Worm (Caenorhabditis elegans) whole organism, L4 larva: ENCODE measurements around the gene aqp-7.

Experiments
- D1046.2 ChIP-seq: fragments of 200-800 bp; sonication (Bioruptor generic); IDR thresholded peaks from 2 replicates; pipeline ENCODE4 v1.3.6; 2022; ENCODE audit warnings: missing genetic modification characterization, missing compliant biosample characterization
- F37D6.2 ChIP-seq: sonication (generic microtip); optimal IDR thresholded peaks from 2 replicates; lab custom pipeline; 2016; ENCODE audit warnings: mild to moderate bottlenecking, missing genetic modification characterization, missing compliant biosample characterization
- F44E2.7 ChIP-seq: fragments of 200-800 bp; sonication (Bioruptor generic); IDR thresholded peaks from 2 replicates; pipeline ENCODE4 v2.1.2; 2022; ENCODE audit warnings: missing genetic modification characterization, missing compliant biosample characterization
- Y48G9A.11 ChIP-seq: fragments of 200-800 bp; sonication (Bioruptor generic); IDR thresholded peaks from 2 replicates; pipeline ENCODE4 v1.3.6; 2022; ENCODE audit warnings: missing genetic modification reagents, missing genetic modification characterization, missing compliant biosample characterization
- Y5F2A.4 ChIP-seq: fragments of 200-800 bp; sonication (Bioruptor generic); optimal IDR thresholded peaks from 2 replicates; lab custom pipeline; 2018; ENCODE audit warnings: mild to moderate bottlenecking, missing genetic modification characterization, missing compliant biosample characterization
- ZK337.2 ChIP-seq: fragments of 200-800 bp; sonication (Bioruptor generic); IDR thresholded peaks from 2 replicates; pipeline ENCODE4 v1.3.6; 2022; ENCODE audit warnings: missing genetic modification reagents, missing genetic modification characterization, missing compliant biosample characterization
- aha-1 ChIP-seq: fragments of 150-350 bp; peaks from one replicate; lab custom pipeline; 2014; ENCODE audit warnings: missing biosample characterization, missing genetic modification characterization
- ama-1 ChIP-seq: fragments of 150-350 bp; optimal IDR thresholded peaks from 2 replicates; lab custom pipeline; 2014; ENCODE audit warnings: inconsistent platforms, mixed read lengths
- attf-4 ChIP-seq: sonication (generic microtip); optimal IDR thresholded peaks from 3 replicates; lab custom pipeline; 2017; ENCODE audit warnings: missing biosample characterization, missing genetic modification characterization
- ceh-20 ChIP-seq: fragments of 200-800 bp; sonication (Bioruptor generic); IDR thresholded peaks from 2 replicates; pipeline ENCODE4 v1.3.6; 2022; ENCODE audit warnings: missing genetic modification reagents, missing genetic modification characterization, missing compliant biosample characterization
- ceh-28 ChIP-seq: fragments of 150-350 bp; optimal IDR thresholded peaks from 2 replicates; lab custom pipeline; 2014; ENCODE audit warnings: missing biosample characterization, missing genetic modification reagents, missing genetic modification characterization
- ceh-32 ChIP-seq: sonication (generic microtip); optimal IDR thresholded peaks from 2 replicates; lab custom pipeline; 2016; ENCODE audit warnings: mild to moderate bottlenecking, missing genetic modification characterization, missing compliant biosample characterization; ENCODE audit not compliant: poor library complexity
- ceh-44 ChIP-seq: fragments of 200-800 bp; sonication (Bioruptor generic); IDR thresholded peaks from 2 replicates; pipeline ENCODE4 v1.3.6; 2022; ENCODE audit warnings: missing genetic modification reagents, missing genetic modification characterization, missing compliant biosample characterization
- ceh-62 ChIP-seq: sonication (generic microtip); optimal IDR thresholded peaks from 2 replicates; lab custom pipeline; 2017; ENCODE audit warnings: missing biosample characterization, missing genetic modification characterization
- daf-12 ChIP-seq: fragments of 150-350 bp; optimal IDR thresholded peaks from 2 replicates; lab custom pipeline; 2014; ENCODE audit warnings: missing biosample characterization, missing genetic modification reagents, missing genetic modification characterization
- daf-16 ChIP-seq, 3 experiments: sonication (generic microtip); optimal IDR thresholded peaks; 2 replicates each; lab custom pipeline; 2016 to 2017; ENCODE audit warnings: missing genetic modification characterization in 3 of 3, missing genetic modification reagents in 3 of 3, mild to moderate bottlenecking in 2 of 3, missing compliant biosample characterization in 2 of 3, missing biosample characterization in 1 of 3, moderate library complexity in 1 of 3
- dmd-6 ChIP-seq: fragments of 200-800 bp; sonication (Bioruptor generic); IDR thresholded peaks from 2 replicates; pipeline ENCODE4 v1.3.6; 2022; ENCODE audit warnings: missing genetic modification reagents, missing genetic modification characterization, missing compliant biosample characterization
- dpl-1 ChIP-seq: fragments of 150-350 bp; optimal IDR thresholded peaks from 2 replicates; lab custom pipeline; 2014; ENCODE audit warnings: missing biosample characterization, missing genetic modification reagents, missing genetic modification characterization
- duxl-1 ChIP-seq: sonication (generic microtip); optimal IDR thresholded peaks from 2 replicates; lab custom pipeline; 2016; ENCODE audit warnings: mild to moderate bottlenecking, missing genetic modification characterization, moderate library complexity, missing compliant biosample characterization; ENCODE audit not compliant: poor library complexity
- dve-1 ChIP-seq: sonication (generic microtip); optimal IDR thresholded peaks from 2 replicates; lab custom pipeline; 2017; ENCODE audit warnings: antibody characterized with exemption, mild to moderate bottlenecking, missing genetic modification characterization, missing compliant biosample characterization; ENCODE audit not compliant: insufficient read depth
- egl-27 ChIP-seq: sonication (generic microtip); optimal IDR thresholded peaks from 3 replicates; lab custom pipeline; 2017; ENCODE audit warnings: missing biosample characterization, missing genetic modification reagents, missing genetic modification characterization
- fkh-10 ChIP-seq: fragments of 150-350 bp; optimal IDR thresholded peaks from 2 replicates; lab custom pipeline; 2014; ENCODE audit warnings: missing biosample characterization, missing genetic modification reagents, missing genetic modification characterization
- hif-1 ChIP-seq, 2 experiments: sonication (generic microtip); optimal IDR thresholded peaks; 2 replicates each; lab custom pipeline; 2016 to 2017; ENCODE audit warnings: missing compliant biosample characterization in 2 of 2, missing genetic modification characterization in 2 of 2, missing genetic modification reagents in 2 of 2, missing genotype in 2 of 2, mild to moderate bottlenecking in 1 of 2
- hlh-30 ChIP-seq: sonication (generic microtip); optimal IDR thresholded peaks from 2 replicates; lab custom pipeline; 2017; ENCODE audit warnings: antibody characterized with exemption, mild to moderate bottlenecking, missing genetic modification characterization, missing compliant biosample characterization; ENCODE audit not compliant: insufficient read depth
- jun-1 ChIP-seq: fragments of 150-350 bp; optimal IDR thresholded peaks from 2 replicates; lab custom pipeline; 2014; ENCODE audit warnings: missing biosample characterization, missing genetic modification reagents, missing genetic modification characterization
- lir-3 ChIP-seq: sonication (generic microtip); optimal IDR thresholded peaks from 2 replicates; lab custom pipeline; 2016; ENCODE audit warnings: mild to moderate bottlenecking, missing genetic modification characterization, missing compliant biosample characterization
- mdt-29 ChIP-seq: fragments of 200-800 bp; sonication (Bioruptor generic); IDR thresholded peaks from 2 replicates; pipeline ENCODE4 v1.3.6; 2022; ENCODE audit warnings: missing genetic modification reagents, missing genetic modification characterization, missing compliant biosample characterization
- mes-2 ChIP-seq: sonication (generic microtip); optimal IDR thresholded peaks from 2 replicates; lab custom pipeline; 2016; ENCODE audit warnings: missing genotype, mild to moderate bottlenecking, missing genetic modification characterization, missing compliant biosample characterization; ENCODE audit not compliant: poor library complexity, severe bottlenecking
- nhr-10 ChIP-seq: fragments of 150-350 bp; optimal IDR thresholded peaks from 2 replicates; lab custom pipeline; 2014; ENCODE audit warnings: missing biosample characterization, missing genetic modification characterization
- nhr-102 ChIP-seq: sonication (generic microtip); optimal IDR thresholded peaks from 2 replicates; lab custom pipeline; 2016; ENCODE audit warnings: mild to moderate bottlenecking, missing genetic modification characterization, moderate library complexity, missing compliant biosample characterization
- nhr-11 ChIP-seq: fragments of 150-350 bp; optimal IDR thresholded peaks from 2 replicates; lab custom pipeline; 2014; ENCODE audit warnings: missing biosample characterization, missing genetic modification characterization
- nhr-111 ChIP-seq: fragments of 200-800 bp; sonication (Bioruptor generic); optimal IDR thresholded peaks from 2 replicates; lab custom pipeline; 2018; ENCODE audit warnings: mild to moderate bottlenecking, missing genetic modification characterization, missing compliant biosample characterization
- nhr-28 ChIP-seq: fragments of 150-350 bp; optimal IDR thresholded peaks from 2 replicates; lab custom pipeline; 2014; ENCODE audit warnings: missing biosample characterization, missing genetic modification characterization
- nhr-42 ChIP-seq: fragments of 200-800 bp; sonication (Bioruptor generic); IDR thresholded peaks from 2 replicates; pipeline ENCODE4 v1.3.6; 2022; ENCODE audit warnings: missing genetic modification characterization, missing compliant biosample characterization
- nhr-6 ChIP-seq: fragments of 150-350 bp; optimal IDR thresholded peaks from 2 replicates; lab custom pipeline; 2014; ENCODE audit warnings: missing biosample characterization, missing genetic modification characterization
- nhr-76 ChIP-seq: fragments of 150-350 bp; optimal IDR thresholded peaks from 2 replicates; lab custom pipeline; 2014; ENCODE audit warnings: missing biosample characterization, missing genetic modification characterization
- pha-4 ChIP-seq, 2 experiments: fragments of 150-350 bp in 1 of 2; fragments of 200-800 bp in 1 of 2; sonication (Bioruptor generic) in 1 of 2; IDR thresholded peaks in 1 of 2; optimal IDR thresholded peaks in 1 of 2; 2 replicates each; pipeline versions ENCODE4 v1.3.6 to Lab custom; 2014 to 2022; ENCODE audit warnings: missing genetic modification characterization in 2 of 2, missing genetic modification reagents in 2 of 2, missing biosample characterization in 1 of 2, missing compliant biosample characterization in 1 of 2
- rbr-2 ChIP-seq: sonication (generic microtip); optimal IDR thresholded peaks from 2 replicates; lab custom pipeline; 2016; ENCODE audit warnings: missing genotype, missing genetic modification characterization, missing compliant biosample characterization
- sdz-12 ChIP-seq: fragments of 200-800 bp; sonication (Bioruptor generic); optimal IDR thresholded peaks from 2 replicates; lab custom pipeline; 2018; ENCODE audit warnings: mild to moderate bottlenecking, missing genetic modification characterization, missing compliant biosample characterization
- spr-3 ChIP-seq: fragments of 200-800 bp; sonication (Bioruptor generic); optimal IDR thresholded peaks from 2 replicates; lab custom pipeline; 2018; ENCODE audit warnings: mild to moderate bottlenecking, missing genetic modification characterization, missing compliant biosample characterization
- tra-1 ChIP-seq: fragments of 200-800 bp; sonication (Bioruptor generic); IDR thresholded peaks from 2 replicates; pipeline ENCODE4 v1.3.6; 2022; ENCODE audit warnings: missing genetic modification reagents, missing genetic modification characterization, missing compliant biosample characterization
- unc-39 ChIP-seq: sonication (generic microtip); optimal IDR thresholded peaks from 2 replicates; lab custom pipeline; 2017; ENCODE audit warnings: missing biosample characterization, missing genetic modification characterization
- unc-62 ChIP-seq, 3 experiments: fragments of 150-350 bp in 1 of 3; sonication (generic microtip); optimal IDR thresholded peaks in 2 of 3; peaks in 1 of 3; 1 replicate in 1 of 3; 2 replicates in 2 of 3; lab custom pipeline; 2014 to 2017; ENCODE audit warnings: missing biosample characterization in 3 of 3, missing genetic modification characterization in 3 of 3, missing genetic modification reagents in 3 of 3, missing genotype in 1 of 3
- vab-7 ChIP-seq: fragments of 200-800 bp; sonication (Bioruptor generic); IDR thresholded peaks from 2 replicates; pipeline ENCODE4 v1.3.6; 2022; ENCODE audit warnings: missing genetic modification reagents, missing genetic modification characterization, missing compliant biosample characterization
- zag-1 ChIP-seq: fragments of 150-350 bp; optimal IDR thresholded peaks from 2 replicates; lab custom pipeline; 2014; ENCODE audit warnings: missing biosample characterization, missing genetic modification characterization
- zfp-3 ChIP-seq: fragments of 200-800 bp; sonication (Bioruptor generic); conservative IDR thresholded peaks from 2 replicates; pipeline ENCODE4 v1.3.6; 2022; ENCODE audit warnings: missing genetic modification reagents, missing genetic modification characterization, missing compliant biosample characterization
- ztf-7 ChIP-seq: fragments of 150-350 bp; optimal IDR thresholded peaks from 2 replicates; lab custom pipeline; 2014; ENCODE audit warnings: missing biosample characterization, missing genetic modification characterization

Gene aqp-7

ce11 chrX:3034203-3034602 is 9.3 kb downstream of the aqp-7 start, which contains the start of gene M02F4.2 (continued):
- no peak for TF ChIP-seq ztf-7
- TF ChIP-seq attf-4 = no peak

- TF ChIP-seq vab-7 (GFP tag; lab: Robert Waterston, UW) (peak; percentile 99), ceh-32 (tag; lab: Kevin White, UChicago) (peak; percentile 86), hlh-30 (tag; lab: Kevin White, UChicago) (peak; percentile 83), spr-3 (GFP tag; lab: Kevin White, UChicago) (peak; percentile 93), ZK337.2 (GFP tag; lab: Robert Waterston, UW) (peak; percentile 95), ceh-20 (GFP tag; lab: Robert Waterston, UW) (peak; percentile 96), dmd-6 (GFP tag; lab: Robert Waterston, UW) (peak; percentile 92), nhr-10 (tag; lab: Kevin White, UChicago) (peak; percentile 81), daf-12 (tag; lab: Kevin White, UChicago) (no peak), nhr-42 (GFP tag; lab: Robert Waterston, UW) (peak; percentile 93), fkh-10 (GFP tag; lab: Kevin White, UChicago) (peak; percentile 86), ceh-28 (no peak), lir-3 (peak; percentile 89), tra-1 (GFP tag; lab: Robert Waterston, UW) (peak; percentile 99), nhr-76 (tag; lab: Kevin White, UChicago) (no peak), sdz-12 (GFP tag; lab: Kevin White, UChicago) (peak; percentile 99), rbr-2 (tag; lab: Kevin White, UChicago) (peak; percentile 95), F37D6.2 (tag; lab: Kevin White, UChicago) (peak; percentile 94), dve-1 (tag; lab: Kevin White, UChicago) (peak; percentile 82), F44E2.7 (GFP tag; lab: Robert Waterston, UW) (peak; percentile 99), Y48G9A.11 (GFP tag; lab: Robert Waterston, UW) (peak; percentile 91), hif-1 (tag; optimal IDR thresholded peaks at IDR 0.05; lab: Kevin White, UChicago) (peak; percentile 75 to 87), unc-39 (tag; lab: Kevin White, UChicago) (no peak), egl-27 (tag; lab: Kevin White, UChicago) (peak; percentile 81), jun-1 (peak; percentile 91), zag-1 (tag; lab: Kevin White, UChicago) (peak; percentile 78), mes-2 (tag; lab: Kevin White, UChicago) (peak; percentile 83), pha-4 (GFP tag; IDR thresholded peaks at IDR 0.05; lab: Robert Waterston, UW) (peak; percentile 98), pha-4 (tag; optimal IDR thresholded peaks at IDR 0.05; lab: Kevin White, UChicago) (peak; percentile 23), nhr-28 (tag; lab: Kevin White, UChicago) (peak; percentile 63), duxl-1 (tag; lab: Kevin White, UChicago) (peak; percentile 93), mdt-29 (GFP tag; lab: Robert Waterston, UW) (peak; percentile 97), unc-62 (GFP tag; optimal IDR thresholded peaks at IDR 0.05 in 1 of 2; lab: Kevin White, UChicago) (peak in 1 of 2 experiments; percentile 99), unc-62 (tag; optimal IDR thresholded peaks at IDR 0.05; lab: Kevin White, UChicago) (no peak), ama-1 (lab: Kevin White, UChicago) (no peak), ceh-62 (tag; lab: Kevin White, UChicago) (no peak), nhr-11 (tag; lab: Kevin White, UChicago) (peak; percentile 89), nhr-102 (tag; lab: Kevin White, UChicago) (peak; percentile 95), nhr-6 (peak; percentile 91), D1046.2 (GFP tag; lab: Robert Waterston, UW) (peak; percentile 96), ceh-44 (GFP tag; lab: Robert Waterston, UW) (peak; percentile 97), nhr-111 (GFP tag; lab: Kevin White, UChicago) (peak; percentile 94), aha-1 (tag; lab: Kevin White, UChicago) (peak; percentile 100), dpl-1 (GFP tag; lab: Kevin White, UChicago) (peak; percentile 51), zfp-3 (GFP tag; lab: Robert Waterston, UW) (peak; percentile 95), Y5F2A.4 (peak; percentile 92), daf-16 (GFP tag; optimal IDR thresholded peaks at IDR 0.05; lab: Kevin White, UChicago) (peak; percentile 84 to 96), daf-16 (tag; optimal IDR thresholded peaks at IDR 0.05; lab: Kevin White, UChicago) (peak; percentile 85), ztf-7 (peak; percentile 90)
Observed at ce11 chrX:3035972-3036379, 11.1 kb downstream of the aqp-7 start.
